Worm (Caenorhabditis elegans): ENCODE measurements around the gene C13B4.1.

ce11 chrII:14483813-14484212 lies 4.4 kb upstream of the C13B4.1 start:
- TF ChIP-seq snpc-4 (tag; optimal IDR thresholded peaks at IDR 0.05) (no peak), elt-3 (tag; optimal IDR thresholded peaks at IDR 0.05) (no peak), blmp-1 (tag; optimal IDR thresholded peaks at IDR 0.05) (no peak), nhr-12 (tag; optimal IDR thresholded peaks at IDR 0.05) (no peak), cnd-1 (tag; optimal IDR thresholded peaks at IDR 0.05) (no peak), unc-62 (GFP tag; optimal IDR thresholded peaks at IDR 0.05) (no peak), nhr-237 (tag; optimal IDR thresholded peaks at IDR 0.05) (no peak), lsy-2 (tag; optimal IDR thresholded peaks at IDR 0.05) (no peak), lin-13 (tag; optimal IDR thresholded peaks at IDR 0.05) (no peak), ces-1 (GFP tag; optimal IDR thresholded peaks at IDR 0.05) (no peak), ceh-39 (tag; optimal IDR thresholded peaks at IDR 0.05) (no peak)

Measured in whole organism, mixed stage, embryonic.